Worm (Caenorhabditis elegans): ENCODE measurements around the gene irld-48.

DNA sequence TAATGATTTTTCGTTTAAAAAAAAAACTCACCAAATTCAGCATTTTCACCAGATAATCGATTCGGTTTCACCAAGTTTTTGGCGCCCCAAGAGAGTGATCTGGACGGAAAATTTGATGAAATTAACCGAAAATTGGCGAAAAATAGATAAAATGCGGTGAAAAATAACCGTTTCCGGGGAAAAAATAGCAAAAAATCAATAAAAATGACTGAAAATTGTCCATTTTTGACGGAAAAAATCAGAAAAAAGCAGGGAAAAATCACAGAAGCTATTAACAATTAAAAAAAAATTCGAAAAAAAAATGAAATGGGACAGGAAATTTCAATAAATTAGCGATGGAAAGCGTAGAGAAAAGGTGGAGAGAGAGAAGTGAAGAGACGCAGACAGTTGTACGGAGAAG, 42.4 kb upstream of the irld-48 start, which contains the start of gene ubc-15:
- TF ChIP-seq sea-2 (GFP tag; IDR thresholded peaks at IDR 0.05) (no peak), nhr-90 (tag; optimal IDR thresholded peaks at IDR 0.05) (no peak), B0261.1 (tag; optimal IDR thresholded peaks at IDR 0.05) (no peak), Y67H2A.10 (GFP tag; conservative IDR thresholded peaks at IDR 0.05) (no peak), F23B12.7 (tag; optimal IDR thresholded peaks at IDR 0.05; ENCODE audit: insufficient read depth) (no peak), nhr-80 (tag; optimal IDR thresholded peaks at IDR 0.05) (no peak), ama-1 (optimal IDR thresholded peaks at IDR 0.05) (no peak), ama-1 (GFP tag; optimal IDR thresholded peaks at IDR 0.05) (no peak), hlh-12 (tag; optimal IDR thresholded peaks at IDR 0.05) (no peak), C06A6.2 (GFP tag; conservative IDR thresholded peaks at IDR 0.05) (no peak), K11D2.4 (GFP tag; IDR thresholded peaks at IDR 0.05) (no peak), pbrm-1 (GFP tag; IDR thresholded peaks at IDR 0.05) (no peak)
